Fruit fly (Drosophila melanogaster) whole organism, embryonic: ENCODE measurements around the gene Cka.

ENCODE experiments used
- B-H2 ChIP-seq: fragments of 200-800 bp; sonication (Bioruptor generic); optimal IDR thresholded peaks from 2 replicates; lab custom pipeline; 2018; ENCODE audit warnings: missing biosample characterization, mild to moderate bottlenecking, missing genetic modification characterization
- Bgb ChIP-seq: fragments of 200-800 bp; sonication (Bioruptor generic); IDR thresholded peaks from 2 replicates; pipeline ENCODE4 v1.3.6; 2022; ENCODE audit warnings: missing biosample characterization, missing genetic modification characterization; ENCODE audit not compliant: partially characterized antibody
- CG10565 ChIP-seq: fragments of 200-800 bp; sonication (Bioruptor generic); optimal IDR thresholded peaks from 3 replicates; lab custom pipeline; 2016; ENCODE audit warnings: missing biosample characterization, mild to moderate bottlenecking, missing genetic modification characterization
- CG11696 ChIP-seq: fragments of 200-800 bp; sonication (Bioruptor generic); IDR thresholded peaks from 2 replicates; pipeline ENCODE4 v1.3.6; 2022; ENCODE audit warnings: missing biosample characterization, missing genetic modification characterization
- CG12391 ChIP-seq: fragments of 200-800 bp; sonication (Bioruptor generic); optimal IDR thresholded peaks from 3 replicates; lab custom pipeline; 2018; ENCODE audit warnings: missing biosample characterization, mild to moderate bottlenecking, missing genetic modification characterization, moderate library complexity
- CG12769 ChIP-seq: fragments of 200-800 bp; sonication (Bioruptor generic); optimal IDR thresholded peaks from 2 replicates; lab custom pipeline; 2019; ENCODE audit warnings: missing biosample characterization, mild to moderate bottlenecking, missing genetic modification characterization, moderate library complexity
- CG13296 ChIP-seq: fragments of 200-800 bp; sonication (Bioruptor generic); optimal IDR thresholded peaks from 3 replicates; lab custom pipeline; 2018; ENCODE audit warnings: missing biosample characterization, mild to moderate bottlenecking, missing genetic modification characterization
- CG14441 ChIP-seq: fragments of 200-800 bp; sonication (Bioruptor generic); IDR thresholded peaks from 2 replicates; pipeline ENCODE4 v1.3.6; 2022; ENCODE audit warnings: missing biosample characterization, missing genetic modification characterization
- CG15601 ChIP-seq: fragments of 200-800 bp; sonication (Bioruptor generic); optimal IDR thresholded peaks from 3 replicates; lab custom pipeline; 2019; ENCODE audit warnings: missing biosample characterization, mild to moderate bottlenecking, missing genetic modification characterization, moderate library complexity
- CG17385 ChIP-seq: fragments of 200-800 bp; sonication (Bioruptor generic); optimal IDR thresholded peaks from 3 replicates; lab custom pipeline; 2018; ENCODE audit warnings: missing biosample characterization, mild to moderate bottlenecking, missing genetic modification characterization
- CG17568 ChIP-seq: fragments of 200-800 bp; sonication (Bioruptor generic); optimal IDR thresholded peaks from 2 replicates; lab custom pipeline; 2018; ENCODE audit warnings: missing biosample characterization, mild to moderate bottlenecking, missing genetic modification characterization, moderate library complexity
- CG17829 ChIP-seq: fragments of 200-800 bp; optimal IDR thresholded peaks from 2 replicates; lab custom pipeline; 2019; ENCODE audit warnings: missing biosample characterization, mild to moderate bottlenecking, missing genetic modification characterization, moderate library complexity
- CG18262 ChIP-seq: fragments of 200-800 bp; optimal IDR thresholded peaks from 3 replicates; lab custom pipeline; 2019; ENCODE audit warnings: missing biosample characterization, mild to moderate bottlenecking, missing genetic modification characterization, moderate library complexity
- CG2712 ChIP-seq: fragments of 200-800 bp; optimal IDR thresholded peaks from 3 replicates; lab custom pipeline; 2019; ENCODE audit warnings: missing biosample characterization, mild to moderate bottlenecking, missing genetic modification characterization, moderate library complexity
- CG31224 ChIP-seq: fragments of 200-800 bp; sonication (Bioruptor generic); IDR thresholded peaks from 2 replicates; pipeline ENCODE4 v1.3.6; 2022; ENCODE audit warnings: missing biosample characterization, missing genetic modification characterization
- CG31365 ChIP-seq: fragments of 200-800 bp; sonication (Bioruptor generic); optimal IDR thresholded peaks from 2 replicates; lab custom pipeline; 2018; ENCODE audit warnings: missing biosample characterization, mild to moderate bottlenecking, missing genetic modification characterization
- CG31441 ChIP-seq: fragments of 200-800 bp; sonication (Bioruptor generic); IDR thresholded peaks from 2 replicates; pipeline ENCODE4 v1.3.6; 2022; ENCODE audit warnings: missing biosample characterization, missing genetic modification characterization
- CG32532 ChIP-seq: fragments of 200-800 bp; sonication (Bioruptor generic); IDR thresholded peaks from 2 replicates; pipeline ENCODE4 v1.3.6; 2022; ENCODE audit warnings: missing biosample characterization, missing genetic modification characterization
- CG4820 ChIP-seq: fragments of 200-800 bp; sonication (Bioruptor generic); optimal IDR thresholded peaks from 3 replicates; lab custom pipeline; 2016; ENCODE audit warnings: missing biosample characterization, missing genetic modification characterization
- CG7357 ChIP-seq: fragments of 200-800 bp; sonication (Bioruptor generic); IDR thresholded peaks from 3 replicates; pipeline ENCODE4 v1.3.6; 2022; ENCODE audit warnings: missing biosample characterization, missing genetic modification characterization
- CG7839 ChIP-seq: fragments of 200-800 bp; sonication (Bioruptor generic); optimal IDR thresholded peaks from 3 replicates; lab custom pipeline; 2018; ENCODE audit warnings: missing biosample characterization, mild to moderate bottlenecking, missing genetic modification characterization, moderate library complexity
- CG7963 ChIP-seq: fragments of 200-800 bp; sonication (Bioruptor generic); IDR thresholded peaks from 3 replicates; pipeline ENCODE4 v1.3.6; 2022; ENCODE audit warnings: missing biosample characterization, missing genetic modification characterization; ENCODE audit not compliant: partially characterized antibody
- Doc3 ChIP-seq: fragments of 200-800 bp; sonication (Bioruptor generic); IDR thresholded peaks from 3 replicates; pipeline ENCODE4 v1.3.6; 2022; ENCODE audit warnings: missing biosample characterization, missing genetic modification characterization; ENCODE audit not compliant: partially characterized antibody
- Dref ChIP-seq: fragments of 200-800 bp; sonication (Bioruptor generic); IDR thresholded peaks from 2 replicates; pipeline ENCODE4 v1.3.6; 2022; ENCODE audit warnings: missing biosample characterization, missing genetic modification characterization
- E2f2 ChIP-seq: fragments of 200-800 bp; sonication (Bioruptor generic); IDR thresholded peaks from 2 replicates; pipeline ENCODE4 v1.3.6; 2022; ENCODE audit warnings: missing biosample characterization, missing genetic modification characterization
- Fer1 ChIP-seq: fragments of 200-800 bp; sonication (Bioruptor generic); optimal IDR thresholded peaks from 2 replicates; lab custom pipeline; 2017; ENCODE audit warnings: missing biosample characterization, mild to moderate bottlenecking, missing genetic modification characterization
- Fer3 ChIP-seq: fragments of 200-800 bp; sonication (Bioruptor generic); optimal IDR thresholded peaks from 2 replicates; lab custom pipeline; 2018; ENCODE audit warnings: missing biosample characterization, mild to moderate bottlenecking, missing genetic modification characterization, moderate library complexity
- HHEX ChIP-seq: fragments of 200-800 bp; sonication (Bioruptor generic); optimal IDR thresholded peaks from 3 replicates; lab custom pipeline; 2017; ENCODE audit warnings: missing biosample characterization, mild to moderate bottlenecking, missing genetic modification characterization, missing genetic modification reagents
- HmgZ ChIP-seq: fragments of 200-800 bp; sonication (Bioruptor generic); optimal IDR thresholded peaks from 2 replicates; lab custom pipeline; 2018; ENCODE audit warnings: missing biosample characterization, mild to moderate bottlenecking, missing genetic modification characterization
- Hsf ChIP-seq: fragments of 200-800 bp; sonication (Bioruptor generic); optimal IDR thresholded peaks from 3 replicates; lab custom pipeline; 2016; ENCODE audit warnings: missing biosample characterization, missing genetic modification characterization
- NFAT ChIP-seq: fragments of 200-800 bp; sonication (Bioruptor generic); IDR thresholded peaks from 2 replicates; pipeline ENCODE4 v1.3.6; 2022; ENCODE audit warnings: missing biosample characterization, missing genetic modification characterization
- Neu2 ChIP-seq: fragments of 200-800 bp; sonication (Bioruptor generic); optimal IDR thresholded peaks from 3 replicates; lab custom pipeline; 2016; ENCODE audit warnings: missing biosample characterization, missing genetic modification characterization, borderline replicate concordance
- PHDP ChIP-seq: fragments of 200-800 bp; sonication (Bioruptor generic); optimal IDR thresholded peaks from 3 replicates; lab custom pipeline; 2018; ENCODE audit warnings: missing biosample characterization, mild to moderate bottlenecking, missing genetic modification characterization, moderate library complexity
- Trl ChIP-seq, 3 experiments: fragments of >200 bp in 2 of 3; fragments of 200-800 bp in 1 of 3; sonication (Bioruptor generic) in 1 of 3; optimal IDR thresholded peaks; 2 replicates in 1 of 3; 3 replicates in 2 of 3; lab custom pipeline; 2016 to 2017; ENCODE audit warnings: missing biosample characterization in 1 of 3, missing genetic modification characterization in 1 of 3
- YL-1 ChIP-seq: fragments of 200-800 bp; sonication (Bioruptor generic); optimal IDR thresholded peaks from 3 replicates; lab custom pipeline; 2017; ENCODE audit warnings: missing biosample characterization, mild to moderate bottlenecking, missing genetic modification characterization
- emc ChIP-seq: fragments of 200-800 bp; sonication (Bioruptor generic); optimal IDR thresholded peaks from 2 replicates; lab custom pipeline; 2016; ENCODE audit warnings: missing biosample characterization, missing genetic modification characterization
- eve ChIP-seq, 2 experiments: fragments of >200 bp; optimal IDR thresholded peaks; 2 replicates each; lab custom pipeline; 2017; ENCODE audit warnings: missing biosample characterization in 2 of 2, missing genetic modification characterization in 2 of 2
- inv ChIP-seq: fragments of 200-800 bp; sonication (Bioruptor generic); IDR thresholded peaks from 2 replicates; pipeline ENCODE4 v1.3.6; 2022; ENCODE audit warnings: missing biosample characterization, missing genetic modification characterization; ENCODE audit not compliant: partially characterized antibody
- lola ChIP-seq, 3 experiments: fragments of >200 bp in 2 of 3; fragments of 200-800 bp in 1 of 3; sonication (Bioruptor generic) in 1 of 3; optimal IDR thresholded peaks; 2 replicates each; lab custom pipeline; 2017 to 2019; ENCODE audit warnings: missing biosample characterization in 3 of 3, missing genetic modification characterization in 3 of 3, mild to moderate bottlenecking in 1 of 3, moderate library complexity in 1 of 3
- nerfin-2 ChIP-seq: fragments of 200-800 bp; sonication (Bioruptor generic); IDR thresholded peaks from 2 replicates; pipeline ENCODE4 v1.3.6; 2022; ENCODE audit warnings: missing biosample characterization, missing genetic modification characterization; ENCODE audit not compliant: partially characterized antibody
- oc ChIP-seq: fragments of 200-800 bp; sonication (Bioruptor generic); optimal IDR thresholded peaks from 2 replicates; lab custom pipeline; 2018; ENCODE audit warnings: missing biosample characterization, mild to moderate bottlenecking, missing genetic modification characterization, moderate library complexity
- otp ChIP-seq: fragments of 200-800 bp; sonication (Bioruptor generic); IDR thresholded peaks from 3 replicates; pipeline ENCODE4, ENCODE4 v1.3.6; 2022; ENCODE audit warnings: missing biosample characterization, missing genetic modification characterization
- pan ChIP-seq, 4 experiments: fragments of >200 bp in 3 of 4; fragments of 200-800 bp in 1 of 4; sonication (Bioruptor generic) in 1 of 4; optimal IDR thresholded peaks in 3 of 4; IDR thresholded peaks in 1 of 4; 2 replicates each; pipeline versions ENCODE4 v1.3.6 to Lab custom; 2017 to 2022; ENCODE audit warnings: missing biosample characterization in 2 of 4, missing genetic modification characterization in 2 of 4, mixed read lengths in 1 of 4
- slbo ChIP-seq: fragments of 200-800 bp; sonication (Bioruptor generic); IDR thresholded peaks from 2 replicates; pipeline ENCODE4 v1.3.6; 2022; ENCODE audit warnings: missing biosample characterization, missing genetic modification characterization
- tap ChIP-seq: fragments of 200-800 bp; optimal IDR thresholded peaks from 3 replicates; lab custom pipeline; 2019; ENCODE audit warnings: missing biosample characterization, mild to moderate bottlenecking, missing genetic modification characterization, moderate library complexity
- wor ChIP-seq: fragments of 200-800 bp; sonication (Bioruptor generic); IDR thresholded peaks from 2 replicates; pipeline ENCODE4 v1.3.6; 2022; ENCODE audit warnings: missing biosample characterization, missing genetic modification characterization

The Cka gene

DNA sequence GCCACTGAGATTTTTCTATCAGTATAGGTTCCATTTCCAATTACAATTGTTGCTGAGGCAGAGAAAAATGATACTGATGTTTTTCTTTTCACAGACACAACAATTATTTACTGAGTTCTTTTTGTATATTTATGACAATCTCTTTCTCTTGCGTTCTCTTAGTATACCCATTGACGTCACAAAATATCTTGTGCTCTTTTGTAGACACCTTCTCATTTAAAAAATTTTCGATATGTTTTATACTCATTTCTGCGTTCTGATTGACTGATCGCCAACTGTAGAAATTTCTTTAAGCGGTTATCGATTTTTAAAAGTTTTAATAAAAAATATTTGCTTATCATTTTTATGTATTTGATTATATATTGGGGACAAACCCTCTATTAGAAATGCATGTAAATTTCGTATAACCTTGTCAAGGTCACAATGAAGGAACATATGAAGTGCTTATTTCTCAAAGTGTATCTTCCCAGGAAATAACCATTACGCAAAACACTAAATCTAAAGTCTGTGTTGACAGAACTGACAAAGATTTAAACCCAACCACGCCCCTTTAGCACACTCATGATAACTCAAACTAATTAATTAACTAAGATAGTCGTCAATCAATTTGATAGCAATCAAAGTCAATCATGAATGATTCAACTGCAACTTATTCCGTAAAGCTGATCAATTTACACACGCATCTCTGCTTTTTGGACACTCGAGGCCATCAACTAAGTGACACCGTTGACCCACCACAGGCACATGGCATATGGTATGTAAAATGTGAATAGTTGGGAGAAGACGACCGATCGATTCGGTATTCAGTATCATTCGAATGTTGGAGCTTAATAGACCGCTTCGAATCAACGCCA is 19.7 kb upstream of the Cka start, which contains the start of the genes Glyat and Tg:
Glyat (minus strand) TSS at position 51 of the 854 bp plus-strand sequence.
Tg (plus strand) TSS at position 804 of the 854 bp plus-strand sequence.
- TF ChIP-seq CG32532 (GFP tag; lab: Robert Waterston, UW) (peak; percentile 64; the same call in 1 of the 2 replicates), CG14441 (GFP tag; lab: Robert Waterston, UW) (peak; percentile 19; the same call in 1 of the 2 replicates), oc (tag; lab: Kevin White, UChicago) (no peak), CG31365 (tag; lab: Kevin White, UChicago) (no peak), CG7357 (GFP tag; lab: Robert Waterston, UW) (no peak), Neu2 (no peak), Fer3 (tag; lab: Kevin White, UChicago) (peak; percentile 31), nerfin-2 (GFP tag; lab: Robert Waterston, UW) (peak; percentile 49; the same call in 1 of the 2 replicates), CG4820 (GFP tag; lab: Kevin White, UChicago) (no peak), CG31224 (GFP tag; lab: Robert Waterston, UW) (peak; percentile 47; the same call in 1 of the 2 replicates), E2f2 (peak; percentile 92), CG18262 (tag; lab: Kevin White, UChicago) (peak; percentile 7), CG17829 (tag; lab: Kevin White, UChicago) (peak; percentile 19), otp (GFP tag; lab: Robert Waterston, UW) (no peak), tap (tag; lab: Kevin White, UChicago) (no peak), Doc3 (GFP tag; lab: Robert Waterston, UW) (peak; percentile 47; the same call in 2 of the 3 replicates), CG7963 (GFP tag; lab: Robert Waterston, UW) (0 out of 3 replicates have a peak, but pooled peaks have one; percentile 43), Hsf (GFP tag; lab: Kevin White, UChicago) (no peak), CG31441 (GFP tag; lab: Robert Waterston, UW) (no peak), HHEX (GFP tag; lab: Kevin White, UChicago) (peak; percentile 1), Dref (GFP tag; lab: Robert Waterston, UW) (peak; percentile 97), wor (no peak), Bgb (GFP tag; lab: Robert Waterston, UW) (peak; percentile 33; the same call in 1 of the 2 replicates), PHDP (tag; lab: Kevin White, UChicago) (peak; percentile 15), slbo (peak; percentile 51), eve (GFP tag; optimal IDR thresholded peaks at IDR 0.05; lab: Kevin White, UChicago) (peak in 1 of 2 experiments; percentile 18), CG17385 (no peak), CG13296 (peak; percentile 34), pan (optimal IDR thresholded peaks at IDR 0.05; lab: Kevin White, UChicago) (no peak), pan (GFP tag; optimal IDR thresholded peaks at IDR 0.05 in 1 of 2, IDR thresholded peaks at IDR 0.05 in 1 of 2) (peak in 1 of 2 experiments; percentile 30), inv (GFP tag; lab: Robert Waterston, UW) (peak; percentile 37), B-H2 (GFP tag; lab: Kevin White, UChicago) (peak; percentile 12), Fer1 (GFP tag; lab: Kevin White, UChicago) (peak; percentile 50), CG12391 (tag; lab: Kevin White, UChicago) (peak; percentile 40), CG15601 (tag; lab: Kevin White, UChicago) (peak; percentile 56), lola (GFP tag; optimal IDR thresholded peaks at IDR 0.05; lab: Kevin White, UChicago) (no peak), HmgZ (tag; lab: Kevin White, UChicago) (peak; percentile 21), Trl (optimal IDR thresholded peaks at IDR 0.05; lab: Kevin White, UChicago) (peak; percentile 68 to 89), Trl (GFP tag; optimal IDR thresholded peaks at IDR 0.05; lab: Kevin White, UChicago) (no peak), CG7839 (tag; lab: Kevin White, UChicago) (peak; percentile 40), CG10565 (no peak), NFAT (GFP tag; lab: Robert Waterston, UW) (peak; percentile 61), emc (GFP tag; lab: Kevin White, UChicago) (no peak), CG2712 (tag; lab: Kevin White, UChicago) (peak; percentile 26), CG12769 (peak; percentile 12), CG17568 (GFP tag; lab: Kevin White, UChicago) (peak; percentile 23), CG11696 (GFP tag; lab: Robert Waterston, UW) (no peak), YL-1 (GFP tag; lab: Kevin White, UChicago) (no peak)
